Worm (Caenorhabditis elegans): Measurements from ENCODE around the gene plx-1.

ce11 chrIV:1029939-1030338 lies 70.6 kb downstream of the plx-1 start, which contains the start of gene abhd-14:
- TF ChIP-seq ces-1 (GFP tag; optimal IDR thresholded peaks at IDR 0.05) (no peak), ama-1 (optimal IDR thresholded peaks at IDR 0.05) (no peak), nhr-237 (tag; optimal IDR thresholded peaks at IDR 0.05) (no peak), mdl-1 (tag; optimal IDR thresholded peaks at IDR 0.05) (no peak), snpc-4 (tag; optimal IDR thresholded peaks at IDR 0.05) (no peak)
